Fruit fly (Drosophila melanogaster): ENCODE data around the gene CG3587.

CG3587 gene

DNA sequence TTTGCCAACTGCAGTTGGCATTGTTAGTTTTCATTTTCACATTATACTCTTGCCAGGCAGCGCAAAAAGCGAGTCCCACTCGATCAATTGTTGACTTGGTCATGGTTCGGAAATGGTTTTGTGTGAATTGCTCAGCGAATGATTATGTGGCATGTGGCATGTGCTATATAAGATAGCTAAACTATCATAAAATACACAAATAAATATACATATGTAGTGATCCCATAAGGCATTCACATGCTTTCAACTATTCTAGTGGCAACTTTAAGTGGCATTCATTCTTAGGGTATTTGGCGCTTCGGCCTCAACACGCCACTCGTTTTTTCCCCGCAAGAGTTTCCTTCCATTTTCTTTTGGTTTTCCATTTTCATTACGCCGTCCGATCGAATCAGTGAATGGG, 38.9 kb downstream of the CG3587 start (continued):
- TF ChIP-seq Hr38 (GFP tag; optimal IDR thresholded peaks at IDR 0.05) (no peak), achi (GFP tag; optimal IDR thresholded peaks at IDR 0.05) (peak; percentile 23), CG15336 (GFP tag; IDR thresholded peaks at IDR 0.05) (peak; percentile 88), Sox15 (GFP tag; optimal IDR thresholded peaks at IDR 0.05) (no peak), CG11294 (GFP tag; IDR thresholded peaks at IDR 0.05) (peak; percentile 52; the same call in 1 of the 2 replicates), CG1621 (tag; optimal IDR thresholded peaks at IDR 0.05) (no peak), CG32006 (GFP tag; optimal IDR thresholded peaks at IDR 0.05) (peak; percentile 92), Lpt (GFP tag; optimal IDR thresholded peaks at IDR 0.05) (peak; percentile 47), lz (GFP tag; optimal IDR thresholded peaks at IDR 0.05) (no peak), Met (GFP tag; optimal IDR thresholded peaks at IDR 0.05) (no peak), Sox14 (GFP tag; optimal IDR thresholded peaks at IDR 0.05) (no peak), esn (GFP tag; optimal IDR thresholded peaks at IDR 0.05) (no peak), net (GFP tag; optimal IDR thresholded peaks at IDR 0.05) (no peak), CG31627 (GFP tag; optimal IDR thresholded peaks at IDR 0.05) (no peak), CG10631 (GFP tag; optimal IDR thresholded peaks at IDR 0.05) (no peak), salr (GFP tag; optimal IDR thresholded peaks at IDR 0.05) (peak in 1 of 2 experiments; percentile 4), CG6808 (GFP tag; optimal IDR thresholded peaks at IDR 0.05) (no peak), fkh (GFP tag; optimal IDR thresholded peaks at IDR 0.05) (no peak), pdm3 (GFP tag; optimal IDR thresholded peaks at IDR 0.05) (peak; percentile 34), CG4318 (GFP tag; optimal IDR thresholded peaks at IDR 0.05) (peak; percentile 78), CG11902 (GFP tag; optimal IDR thresholded peaks at IDR 0.05) (no peak), fd59A (GFP tag; optimal IDR thresholded peaks at IDR 0.05) (no peak), eg (GFP tag; IDR thresholded peaks at IDR 0.05) (peak; percentile 76; the same call in 2 of the 3 replicates), dsx (GFP tag; optimal IDR thresholded peaks at IDR 0.05; ENCODE audit: poor library complexity, severe bottlenecking) (no peak), CG34406 (GFP tag; optimal IDR thresholded peaks at IDR 0.05) (no peak), OdsH (GFP tag; optimal IDR thresholded peaks at IDR 0.05) (peak; percentile 28), CG6276 (GFP tag; optimal IDR thresholded peaks at IDR 0.05) (peak; percentile 80), acj6 (GFP tag; optimal IDR thresholded peaks at IDR 0.05) (no peak), CG6163 (GFP tag; IDR thresholded peaks at IDR 0.05) (0 out of 3 replicates have a peak, but pooled peaks have one; percentile 11), Smox (GFP tag; optimal IDR thresholded peaks at IDR 0.05) (no peak), Ets21C (GFP tag; optimal IDR thresholded peaks at IDR 0.05) (no peak), Blimp-1 (GFP tag; optimal IDR thresholded peaks at IDR 0.05) (no peak)

dm6 chrX:1979673-1980072, 39.6 kb downstream of the CG3587 start:
- TF ChIP-seq CG32006 (GFP tag; optimal IDR thresholded peaks at IDR 0.05), result peak; percentile 63
- TF ChIP-seq CG11294 (GFP tag; IDR thresholded peaks at IDR 0.05), result no peak; the same call in 1 of the 2 replicates
- TF ChIP-seq CG6163 (GFP tag; IDR thresholded peaks at IDR 0.05), result peak; percentile 74
- no peak for TF ChIP-seq Sox102F (GFP tag; optimal IDR thresholded peaks at IDR 0.05)
- peak; percentile 56 for TF ChIP-seq CG4318 (GFP tag; optimal IDR thresholded peaks at IDR 0.05)
- no peak for TF ChIP-seq topi (GFP tag; optimal IDR thresholded peaks at IDR 0.05)
- peak; percentile 90 for TF ChIP-seq CG15336 (GFP tag; IDR thresholded peaks at IDR 0.05)
- TF ChIP-seq Lpt (GFP tag; optimal IDR thresholded peaks at IDR 0.05), result peak; percentile 8
- no peak for TF ChIP-seq CG16779 (tag; optimal IDR thresholded peaks at IDR 0.05)
- no peak for TF ChIP-seq dac (GFP tag; optimal IDR thresholded peaks at IDR 0.05)
- no peak for TF ChIP-seq Sox14 (GFP tag; optimal IDR thresholded peaks at IDR 0.05)
- no peak for TF ChIP-seq Eip75B (GFP tag; optimal IDR thresholded peaks at IDR 0.05)
- peak; percentile 85 for TF ChIP-seq CG8119 (GFP tag; IDR thresholded peaks at IDR 0.05)
- peak; percentile 38 for TF ChIP-seq pdm3 (GFP tag; optimal IDR thresholded peaks at IDR 0.05)
- peak; percentile 9 for TF ChIP-seq acj6 (GFP tag; optimal IDR thresholded peaks at IDR 0.05)
- TF ChIP-seq CG6854 (GFP tag; optimal IDR thresholded peaks at IDR 0.05), result no peak
- TF ChIP-seq net (GFP tag; optimal IDR thresholded peaks at IDR 0.05), result peak; percentile 4
- TF ChIP-seq CG6276 (GFP tag; optimal IDR thresholded peaks at IDR 0.05), result peak; percentile 75
- TF ChIP-seq CG7368 (GFP tag; optimal IDR thresholded peaks at IDR 0.05), result no peak
- TF ChIP-seq Gug (GFP tag; IDR thresholded peaks at IDR 0.05), result peak; percentile 68
- peak; percentile 18 for TF ChIP-seq OdsH (GFP tag; optimal IDR thresholded peaks at IDR 0.05)
- TF ChIP-seq achi (GFP tag; optimal IDR thresholded peaks at IDR 0.05), result peak; percentile 7
- TF ChIP-seq eg (GFP tag; IDR thresholded peaks at IDR 0.05), result peak; percentile 89
- TF ChIP-seq CG9139 (GFP tag; optimal IDR thresholded peaks at IDR 0.05), result no peak
- peak; percentile 74 for TF ChIP-seq Hr4 (GFP tag; optimal IDR thresholded peaks at IDR 0.05)
- TF ChIP-seq CG10631 (GFP tag; optimal IDR thresholded peaks at IDR 0.05), result peak; percentile 6
- no peak for TF ChIP-seq salr (GFP tag; optimal IDR thresholded peaks at IDR 0.05)
- peak; percentile 21 for TF ChIP-seq Eip78C (GFP tag)
- TF ChIP-seq CG31627 (GFP tag; optimal IDR thresholded peaks at IDR 0.05), result no peak
- no peak for TF ChIP-seq spab (GFP tag; optimal IDR thresholded peaks at IDR 0.05)

Measured in whole organism, prepupa.